Fruit fly (Drosophila melanogaster) whole organism, embryonic: ENCODE measurements around the gene CG15543.

Experiments
- Asciz ChIP-seq: fragments of 200-800 bp; sonication (Bioruptor generic); optimal IDR thresholded peaks from 2 replicates; lab custom pipeline; 2017; ENCODE audit warnings: missing biosample characterization, mild to moderate bottlenecking, missing genetic modification characterization, missing genetic modification reagents
- CG10267 ChIP-seq: fragments of 200-800 bp; sonication (Bioruptor generic); optimal IDR thresholded peaks from 2 replicates; lab custom pipeline; 2018; ENCODE audit warnings: missing biosample characterization, mild to moderate bottlenecking, missing genetic modification characterization, moderate library complexity
- CG11696 ChIP-seq: fragments of 200-800 bp; sonication (Bioruptor generic); IDR thresholded peaks from 2 replicates; pipeline ENCODE4 v1.3.6; 2022; ENCODE audit warnings: missing biosample characterization, missing genetic modification characterization
- CG12744 ChIP-seq: fragments of 200-800 bp; sonication (Bioruptor generic); optimal IDR thresholded peaks from 2 replicates; lab custom pipeline; 2016; ENCODE audit warnings: missing biosample characterization, missing genetic modification characterization
- CG14710 ChIP-seq: fragments of 200-800 bp; sonication (Bioruptor generic); optimal IDR thresholded peaks from 3 replicates; lab custom pipeline; 2019; ENCODE audit warnings: missing biosample characterization, mild to moderate bottlenecking, missing genetic modification characterization, moderate library complexity
- CG15514 ChIP-seq: fragments of 200-800 bp; sonication (Bioruptor generic); optimal IDR thresholded peaks from 3 replicates; lab custom pipeline; 2017; ENCODE audit warnings: missing biosample characterization, missing genetic modification characterization, mild to moderate bottlenecking, moderate library complexity, missing genetic modification reagents
- CG1603 ChIP-seq: fragments of 200-800 bp; sonication (Bioruptor generic); optimal IDR thresholded peaks from 2 replicates; lab custom pipeline; 2019; ENCODE audit warnings: missing biosample characterization, mild to moderate bottlenecking, missing genetic modification characterization, moderate library complexity
- CG18262 ChIP-seq: fragments of 200-800 bp; optimal IDR thresholded peaks from 3 replicates; lab custom pipeline; 2019; ENCODE audit warnings: missing biosample characterization, mild to moderate bottlenecking, missing genetic modification characterization, moderate library complexity
- CG2116 ChIP-seq: fragments of 200-800 bp; sonication (Bioruptor generic); optimal IDR thresholded peaks from 3 replicates; lab custom pipeline; 2018; ENCODE audit warnings: missing biosample characterization, mild to moderate bottlenecking, missing genetic modification characterization
- CG2199 ChIP-seq: fragments of 200-800 bp; sonication (Bioruptor generic); IDR thresholded peaks from 3 replicates; pipeline ENCODE4 v1.3.6; 2022; ENCODE audit warnings: missing biosample characterization, missing genetic modification characterization
- CG2678 ChIP-seq: fragments of 200-800 bp; sonication (Bioruptor generic); optimal IDR thresholded peaks from 3 replicates; lab custom pipeline; 2019; ENCODE audit warnings: missing biosample characterization, mild to moderate bottlenecking, missing genetic modification characterization, moderate library complexity
- CG30431 ChIP-seq: fragments of 200-800 bp; sonication (Bioruptor generic); optimal IDR thresholded peaks from 2 replicates; lab custom pipeline; 2017; ENCODE audit warnings: missing biosample characterization, missing genetic modification characterization
- CG31365 ChIP-seq: fragments of 200-800 bp; sonication (Bioruptor generic); optimal IDR thresholded peaks from 2 replicates; lab custom pipeline; 2018; ENCODE audit warnings: missing biosample characterization, mild to moderate bottlenecking, missing genetic modification characterization
- CG31388 ChIP-seq: fragments of 200-800 bp; sonication (Bioruptor generic); optimal IDR thresholded peaks from 2 replicates; lab custom pipeline; 2016; ENCODE audit warnings: missing biosample characterization, missing genetic modification characterization
- CG32772 ChIP-seq: fragments of 200-800 bp; sonication (Bioruptor generic); IDR thresholded peaks from 2 replicates; pipeline ENCODE4 v1.3.6; 2022; ENCODE audit warnings: missing biosample characterization, missing genetic modification characterization
- CG3726 ChIP-seq: fragments of 200-800 bp; sonication (Bioruptor generic); IDR thresholded peaks from 3 replicates; pipeline ENCODE4, ENCODE4 v1.3.6; 2022; ENCODE audit warnings: missing biosample characterization, missing genetic modification characterization
- CG7357 ChIP-seq: fragments of 200-800 bp; sonication (Bioruptor generic); IDR thresholded peaks from 3 replicates; pipeline ENCODE4 v1.3.6; 2022; ENCODE audit warnings: missing biosample characterization, missing genetic modification characterization
- CG7928 ChIP-seq: fragments of 200-800 bp; sonication (Bioruptor generic); optimal IDR thresholded peaks from 2 replicates; lab custom pipeline; 2017; ENCODE audit warnings: missing biosample characterization, mild to moderate bottlenecking, missing genetic modification characterization
- CG8281 ChIP-seq: fragments of 200-800 bp; sonication (Bioruptor generic); optimal IDR thresholded peaks from 2 replicates; lab custom pipeline; 2018; ENCODE audit warnings: missing biosample characterization, mild to moderate bottlenecking, missing genetic modification characterization, moderate library complexity
- CG8290 ChIP-seq, 3 experiments: fragments of 200-800 bp; sonication (Bioruptor generic); optimal IDR thresholded peaks; 2 replicates each; lab custom pipeline; 2016 to 2019; ENCODE audit warnings: missing biosample characterization in 3 of 3, missing genetic modification characterization in 3 of 3, mild to moderate bottlenecking in 2 of 3, moderate library complexity in 1 of 3
- CG8924 ChIP-seq: fragments of 200-800 bp; optimal IDR thresholded peaks from 3 replicates; lab custom pipeline; 2019; ENCODE audit warnings: missing biosample characterization, mild to moderate bottlenecking, missing genetic modification characterization, moderate library complexity
- CrebB ChIP-seq: fragments of 200-800 bp; sonication (Bioruptor generic); optimal IDR thresholded peaks from 3 replicates; lab custom pipeline; 2018; ENCODE audit warnings: missing biosample characterization, mild to moderate bottlenecking, missing genetic modification characterization
- Doc3 ChIP-seq: fragments of 200-800 bp; sonication (Bioruptor generic); IDR thresholded peaks from 3 replicates; pipeline ENCODE4 v1.3.6; 2022; ENCODE audit warnings: missing biosample characterization, missing genetic modification characterization; ENCODE audit not compliant: partially characterized antibody
- Dref ChIP-seq: fragments of 200-800 bp; sonication (Bioruptor generic); IDR thresholded peaks from 2 replicates; pipeline ENCODE4 v1.3.6; 2022; ENCODE audit warnings: missing biosample characterization, missing genetic modification characterization
- H15 ChIP-seq: fragments of 200-800 bp; sonication (Bioruptor generic); IDR thresholded peaks from 3 replicates; pipeline ENCODE4 v1.3.6; 2022; ENCODE audit warnings: missing biosample characterization, missing genetic modification characterization
- HHEX ChIP-seq: fragments of 200-800 bp; sonication (Bioruptor generic); optimal IDR thresholded peaks from 3 replicates; lab custom pipeline; 2017; ENCODE audit warnings: missing biosample characterization, mild to moderate bottlenecking, missing genetic modification characterization, missing genetic modification reagents
- Meics ChIP-seq: fragments of 200-800 bp; sonication (Bioruptor generic); optimal IDR thresholded peaks from 2 replicates; lab custom pipeline; 2017; ENCODE audit warnings: missing biosample characterization, mild to moderate bottlenecking, missing genetic modification characterization
- ato ChIP-seq: fragments of 200-800 bp; sonication (Bioruptor generic); IDR thresholded peaks from 2 replicates; pipeline ENCODE4 v1.3.6; 2022; ENCODE audit warnings: missing biosample characterization, missing genetic modification characterization; ENCODE audit not compliant: partially characterized antibody
- bbx ChIP-seq: fragments of 200-800 bp; sonication (Bioruptor generic); IDR thresholded peaks from 2 replicates; pipeline ENCODE4 v1.3.6; 2022; ENCODE audit warnings: missing biosample characterization, missing genetic modification characterization; ENCODE audit not compliant: partially characterized antibody
- bsh ChIP-seq, 2 experiments: fragments of 200-800 bp; sonication (Bioruptor generic); optimal IDR thresholded peaks; 2 replicates each; lab custom pipeline; 2017 to 2018; ENCODE audit warnings: mild to moderate bottlenecking in 2 of 2, missing biosample characterization in 2 of 2, missing genetic modification characterization in 2 of 2, moderate library complexity in 1 of 2
- crc ChIP-seq: fragments of 200-800 bp; sonication (Bioruptor generic); optimal IDR thresholded peaks from 2 replicates; lab custom pipeline; 2016; ENCODE audit warnings: missing biosample characterization, missing genetic modification characterization
- dati ChIP-seq: fragments of 200-800 bp; sonication (Bioruptor generic); IDR thresholded peaks from 2 replicates; pipeline ENCODE4 v1.3.6; 2022; ENCODE audit warnings: missing biosample characterization, missing genetic modification characterization
- fd64A ChIP-seq: fragments of 200-800 bp; sonication (Bioruptor generic); optimal IDR thresholded peaks from 3 replicates; lab custom pipeline; 2018; ENCODE audit warnings: missing biosample characterization, mild to moderate bottlenecking, missing genetic modification characterization
- fu2 ChIP-seq: fragments of 200-800 bp; sonication (Bioruptor generic); optimal IDR thresholded peaks from 2 replicates; lab custom pipeline; 2016; ENCODE audit warnings: missing biosample characterization, missing genetic modification characterization
- gem ChIP-seq: fragments of 200-800 bp; sonication (Bioruptor generic); optimal IDR thresholded peaks from 2 replicates; lab custom pipeline; 2019; ENCODE audit warnings: missing biosample characterization, mild to moderate bottlenecking, missing genetic modification characterization, moderate library complexity
- her ChIP-seq: fragments of 200-800 bp; sonication (Bioruptor generic); optimal IDR thresholded peaks from 2 replicates; lab custom pipeline; 2016; ENCODE audit warnings: missing biosample characterization, missing genetic modification characterization
- kni ChIP-seq: fragments of 200-800 bp; sonication (Bioruptor generic); optimal IDR thresholded peaks from 3 replicates; lab custom pipeline; 2017; ENCODE audit warnings: mild to moderate bottlenecking, missing biosample characterization, missing genetic modification reagents, missing genetic modification characterization
- mam ChIP-seq: fragments of 200-800 bp; sonication (Bioruptor generic); optimal IDR thresholded peaks from 3 replicates; lab custom pipeline; 2016; ENCODE audit warnings: missing biosample characterization, missing genetic modification characterization
- nerfin-2 ChIP-seq: fragments of 200-800 bp; sonication (Bioruptor generic); IDR thresholded peaks from 2 replicates; pipeline ENCODE4 v1.3.6; 2022; ENCODE audit warnings: missing biosample characterization, missing genetic modification characterization; ENCODE audit not compliant: partially characterized antibody
- prd ChIP-seq, 3 experiments: fragments of >200 bp in 2 of 3; fragments of 200-800 bp in 1 of 3; sonication (Bioruptor generic) in 1 of 3; optimal IDR thresholded peaks in 2 of 3; IDR thresholded peaks in 1 of 3; 2 replicates in 2 of 3; 3 replicates in 1 of 3; pipeline versions ENCODE4 v1.3.6 to Lab custom; 2017 to 2022; ENCODE audit warnings: missing biosample characterization in 1 of 3, missing genetic modification characterization in 1 of 3
- row ChIP-seq: fragments of 200-800 bp; sonication (Bioruptor generic); IDR thresholded peaks from 3 replicates; pipeline ENCODE4 v1.3.6; 2022; ENCODE audit warnings: missing biosample characterization, missing genetic modification characterization
- sens ChIP-seq: fragments of 200-800 bp; sonication (Bioruptor generic); peaks from one replicate; lab custom pipeline; 2016; ENCODE audit warnings: missing biosample characterization, missing genetic modification characterization
- sob ChIP-seq: fragments of 200-800 bp; sonication (Bioruptor generic); IDR thresholded peaks from 2 replicates; pipeline ENCODE4 v1.3.6; 2022; ENCODE audit warnings: missing biosample characterization, missing genetic modification characterization
- tna ChIP-seq: fragments of 200-800 bp; sonication (Bioruptor generic); IDR thresholded peaks from 2 replicates; pipeline ENCODE4 v1.3.6; 2022; ENCODE audit warnings: missing biosample characterization, missing genetic modification characterization; ENCODE audit not compliant: partially characterized antibody
- zfh1 ChIP-seq: fragments of 200-800 bp; sonication (Bioruptor generic); IDR thresholded peaks from 3 replicates; pipeline ENCODE4 v1.3.6; 2022; ENCODE audit warnings: missing biosample characterization, missing genetic modification characterization
- zfh2 ChIP-seq: fragments of 200-800 bp; sonication (Bioruptor generic); optimal IDR thresholded peaks from 2 replicates; lab custom pipeline; 2016; ENCODE audit warnings: missing biosample characterization, missing genetic modification characterization

CG15543 gene

DNA sequence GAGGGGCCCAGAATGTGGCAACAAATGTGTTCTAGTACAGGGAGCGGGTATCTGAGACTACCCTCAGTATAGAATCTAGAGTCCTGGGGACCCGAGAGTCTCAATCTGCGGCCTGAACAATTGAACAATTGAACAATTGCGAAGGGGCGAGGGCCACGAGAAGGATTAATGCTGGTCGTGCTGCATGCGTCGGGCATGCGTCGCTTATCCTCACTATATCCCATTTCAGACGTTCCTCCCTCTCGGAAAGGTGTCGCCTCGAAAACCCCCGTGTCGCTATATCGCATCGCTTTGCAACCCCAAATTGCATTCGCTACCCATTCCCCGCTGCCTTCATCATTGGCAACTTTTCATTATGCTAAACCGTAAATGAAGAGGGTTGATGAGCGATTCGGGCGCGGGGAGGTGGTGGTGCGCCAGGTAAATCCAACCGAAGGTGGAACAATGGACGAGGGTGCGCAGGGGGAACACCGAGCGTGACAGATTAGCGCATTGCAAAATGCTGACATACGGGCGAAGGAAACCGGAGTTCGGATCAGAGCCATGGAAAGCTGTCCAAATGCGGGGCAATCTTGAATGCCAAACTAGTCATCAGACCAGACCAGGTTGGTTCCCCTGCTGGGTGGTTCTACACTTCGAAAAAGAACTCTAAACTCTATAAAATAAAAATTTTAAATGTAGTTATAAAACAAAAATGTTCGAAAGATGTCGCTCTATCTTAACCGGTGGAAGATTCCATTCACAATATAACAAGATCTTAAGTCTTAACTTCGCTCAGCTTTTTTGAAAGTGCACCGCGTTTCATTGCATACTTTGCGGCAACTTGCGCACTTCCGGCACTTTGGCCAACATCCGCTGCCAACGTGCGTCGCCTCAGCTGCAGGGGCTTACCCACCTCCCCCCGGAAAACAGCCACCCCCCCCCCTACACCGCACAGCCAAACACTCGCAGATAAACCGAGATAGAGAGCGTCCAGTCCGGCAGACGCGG lies 16.3 kb downstream of the CG15543 start (continued):
- TF ChIP-seq HHEX (GFP tag; lab: Kevin White, UChicago) = no peak
- no peak for TF ChIP-seq nerfin-2 (GFP tag; lab: Robert Waterston, UW)
- TF ChIP-seq ato (GFP tag; lab: Robert Waterston, UW) = no peak
- no peak for TF ChIP-seq CG31365 (tag; lab: Kevin White, UChicago)
- TF ChIP-seq H15 (GFP tag; lab: Robert Waterston, UW) = 0 out of 3 replicates have a peak, but pooled peaks have one; percentile 15
- TF ChIP-seq CG8290 (GFP tag; optimal IDR thresholded peaks at IDR 0.05; lab: Kevin White, UChicago) = no peak
- TF ChIP-seq CG8290 (tag; optimal IDR thresholded peaks at IDR 0.05; lab: Kevin White, UChicago) = no peak
- peak; percentile 18 for TF ChIP-seq gem (tag; lab: Kevin White, UChicago)
- peak; percentile 24 for TF ChIP-seq CG18262
- no peak for TF ChIP-seq her (GFP tag; lab: Kevin White, UChicago)
- TF ChIP-seq CG2678 = peak; percentile 7
- TF ChIP-seq CG8924 (tag; lab: Kevin White, UChicago) = peak; percentile 8
- no peak for TF ChIP-seq CG2116
- no peak for TF ChIP-seq CrebB
- TF ChIP-seq CG1603 = no peak
- peak in 1 of 2 experiments; percentile 29 for TF ChIP-seq bsh (GFP tag; optimal IDR thresholded peaks at IDR 0.05; lab: Kevin White, UChicago)
- TF ChIP-seq CG7357 = 0 out of 3 replicates have a peak, but pooled peaks have one; percentile 16
- TF ChIP-seq CG30431 (GFP tag; lab: Kevin White, UChicago) = no peak
- TF ChIP-seq CG14710 = peak; percentile 17
- no peak for TF ChIP-seq CG15514 (GFP tag; lab: Kevin White, UChicago)
- TF ChIP-seq CG12744 (GFP tag; lab: Kevin White, UChicago) = no peak
- TF ChIP-seq sob (GFP tag; lab: Robert Waterston, UW) = no peak; the same call in 1 of the 2 replicates
- TF ChIP-seq crc (GFP tag; lab: Kevin White, UChicago) = no peak
- no peak for TF ChIP-seq fd64A (GFP tag; lab: Kevin White, UChicago)
- TF ChIP-seq CG31388 (GFP tag; lab: Kevin White, UChicago) = no peak
- peak; percentile 2 for TF ChIP-seq CG10267
- TF ChIP-seq zfh2 (GFP tag; lab: Kevin White, UChicago) = no peak
- peak; percentile 49; the same call in 2 of the 3 replicates for TF ChIP-seq zfh1
- no peak for TF ChIP-seq Doc3 (GFP tag; lab: Robert Waterston, UW)
- no peak for TF ChIP-seq bbx (GFP tag; lab: Robert Waterston, UW)
- TF ChIP-seq Asciz (GFP tag; lab: Kevin White, UChicago) = peak; percentile 8
- TF ChIP-seq mam (GFP tag; lab: Kevin White, UChicago) = no peak
- peak; percentile 72 for TF ChIP-seq CG8281 (tag; lab: Kevin White, UChicago)
- no peak for TF ChIP-seq CG11696 (GFP tag; lab: Robert Waterston, UW)
- TF ChIP-seq dati (GFP tag; lab: Robert Waterston, UW) = no peak
- TF ChIP-seq prd (optimal IDR thresholded peaks at IDR 0.05; lab: Kevin White, UChicago) = no peak
- TF ChIP-seq prd (GFP tag; IDR thresholded peaks at IDR 0.05; lab: Robert Waterston, UW) = peak; percentile 55
- TF ChIP-seq fu2 = no peak
- TF ChIP-seq CG32772 (GFP tag; lab: Robert Waterston, UW) = no peak
- TF ChIP-seq row (GFP tag; lab: Robert Waterston, UW) = 0 out of 3 replicates have a peak, but pooled peaks have one; percentile 8
- no peak for TF ChIP-seq CG7928
- TF ChIP-seq Meics (GFP tag; lab: Kevin White, UChicago) = no peak
- peak; percentile 54 for TF ChIP-seq sens (GFP tag; lab: Kevin White, UChicago)
- TF ChIP-seq Dref = no peak
- TF ChIP-seq CG2199 (GFP tag; lab: Robert Waterston, UW) = 0 out of 3 replicates have a peak, but pooled peaks have one; percentile 26
- TF ChIP-seq kni (GFP tag; lab: Kevin White, UChicago) = peak; percentile 40
- no peak for TF ChIP-seq CG3726 (GFP tag; lab: Robert Waterston, UW)
- no peak for TF ChIP-seq tna
